Fruit fly (Drosophila melanogaster) whole organism, embryonic: Measurements from ENCODE around the gene CG9986.

Source experiments
- Abd-B ChIP-seq: fragments of 200-800 bp; sonication (Bioruptor generic); optimal IDR thresholded peaks from 2 replicates; lab custom pipeline; 2018; ENCODE audit warnings: missing biosample characterization, mild to moderate bottlenecking, missing genetic modification characterization, moderate library complexity
- Ada2b ChIP-seq: fragments of 200-800 bp; sonication (Bioruptor generic); IDR thresholded peaks from 2 replicates; pipeline ENCODE4 v1.3.6; 2022; ENCODE audit warnings: missing biosample characterization, missing genetic modification characterization
- Adf1 ChIP-seq: fragments of 200-800 bp; sonication (Bioruptor generic); IDR thresholded peaks from 2 replicates; pipeline ENCODE4 v1.3.6; 2022; ENCODE audit warnings: missing biosample characterization, missing genetic modification characterization
- Atf6 ChIP-seq: fragments of 200-800 bp; sonication (Bioruptor generic); IDR thresholded peaks from 2 replicates; pipeline ENCODE4 v1.3.6; 2022; ENCODE audit warnings: missing biosample characterization, missing genetic modification characterization
- CG10979 ChIP-seq: fragments of 200-800 bp; sonication (Bioruptor generic); optimal IDR thresholded peaks from 2 replicates; lab custom pipeline; 2018; ENCODE audit warnings: missing biosample characterization, mild to moderate bottlenecking, missing genetic modification characterization, moderate library complexity
- CG11398 ChIP-seq: fragments of 200-800 bp; sonication (Bioruptor generic); optimal IDR thresholded peaks from 2 replicates; lab custom pipeline; 2016; ENCODE audit warnings: missing biosample characterization, missing genetic modification characterization
- CG11504 ChIP-seq: fragments of 200-800 bp; sonication (Bioruptor generic); optimal IDR thresholded peaks from 3 replicates; lab custom pipeline; 2019; ENCODE audit warnings: missing biosample characterization, mild to moderate bottlenecking, missing genetic modification characterization, moderate library complexity
- CG12155 ChIP-seq: fragments of 200-800 bp; sonication (Bioruptor generic); optimal IDR thresholded peaks from 3 replicates; lab custom pipeline; 2016; ENCODE audit warnings: missing biosample characterization, missing genetic modification characterization
- CG12391 ChIP-seq: fragments of 200-800 bp; sonication (Bioruptor generic); optimal IDR thresholded peaks from 3 replicates; lab custom pipeline; 2018; ENCODE audit warnings: missing biosample characterization, mild to moderate bottlenecking, missing genetic modification characterization, moderate library complexity
- CG13296 ChIP-seq: fragments of 200-800 bp; sonication (Bioruptor generic); optimal IDR thresholded peaks from 3 replicates; lab custom pipeline; 2018; ENCODE audit warnings: missing biosample characterization, mild to moderate bottlenecking, missing genetic modification characterization
- CG14860 ChIP-seq: fragments of 200-800 bp; sonication (Bioruptor generic); IDR thresholded peaks from 3 replicates; pipeline ENCODE4 v1.3.6; 2022; ENCODE audit warnings: missing biosample characterization, missing genetic modification characterization; ENCODE audit not compliant: partially characterized antibody
- CG16863 ChIP-seq: fragments of 200-800 bp; sonication (Bioruptor generic); optimal IDR thresholded peaks from 3 replicates; lab custom pipeline; 2016; ENCODE audit warnings: missing biosample characterization, missing genetic modification characterization
- CG18476 ChIP-seq: fragments of 200-800 bp; sonication (Bioruptor generic); optimal IDR thresholded peaks from 2 replicates; lab custom pipeline; 2016; ENCODE audit warnings: missing biosample characterization, mild to moderate bottlenecking, missing genetic modification characterization
- CG18599 ChIP-seq: fragments of 200-800 bp; sonication (Bioruptor generic); optimal IDR thresholded peaks from 3 replicates; lab custom pipeline; 2017; ENCODE audit warnings: missing biosample characterization, missing genetic modification characterization, mild to moderate bottlenecking, moderate library complexity, missing genetic modification reagents
- CG30403 ChIP-seq: fragments of 200-800 bp; sonication (Bioruptor generic); optimal IDR thresholded peaks from 3 replicates; lab custom pipeline; 2016; ENCODE audit warnings: missing biosample characterization, missing genetic modification characterization
- CG3407 ChIP-seq: fragments of 200-800 bp; sonication (Bioruptor generic); optimal IDR thresholded peaks from 2 replicates; lab custom pipeline; 2018; ENCODE audit warnings: missing biosample characterization, mild to moderate bottlenecking, missing genetic modification characterization
- CG34224 ChIP-seq: fragments of 200-800 bp; sonication (Bioruptor generic); IDR thresholded peaks from 3 replicates; pipeline ENCODE4 v1.3.6; 2022; ENCODE audit warnings: missing biosample characterization, missing genetic modification characterization; ENCODE audit not compliant: partially characterized antibody
- CG34376 ChIP-seq: fragments of 200-800 bp; sonication (Bioruptor generic); optimal IDR thresholded peaks from 2 replicates; lab custom pipeline; 2018; ENCODE audit warnings: missing biosample characterization, mild to moderate bottlenecking, missing genetic modification characterization
- CG3726 ChIP-seq: fragments of 200-800 bp; sonication (Bioruptor generic); IDR thresholded peaks from 3 replicates; pipeline ENCODE4, ENCODE4 v1.3.6; 2022; ENCODE audit warnings: missing biosample characterization, missing genetic modification characterization
- CG7839 ChIP-seq: fragments of 200-800 bp; sonication (Bioruptor generic); optimal IDR thresholded peaks from 3 replicates; lab custom pipeline; 2018; ENCODE audit warnings: missing biosample characterization, mild to moderate bottlenecking, missing genetic modification characterization, moderate library complexity
- CG7963 ChIP-seq: fragments of 200-800 bp; sonication (Bioruptor generic); IDR thresholded peaks from 3 replicates; pipeline ENCODE4 v1.3.6; 2022; ENCODE audit warnings: missing biosample characterization, missing genetic modification characterization; ENCODE audit not compliant: partially characterized antibody
- CG8478 ChIP-seq: fragments of >200 bp; optimal IDR thresholded peaks from 2 replicates; lab custom pipeline; 2018
- CHES-1-like ChIP-seq: fragments of 200-800 bp; sonication (Bioruptor generic); optimal IDR thresholded peaks from 2 replicates; lab custom pipeline; 2016; ENCODE audit warnings: missing biosample characterization, missing genetic modification characterization
- Dad ChIP-seq: fragments of 200-800 bp; sonication (Bioruptor generic); optimal IDR thresholded peaks from 3 replicates; lab custom pipeline; 2016; ENCODE audit warnings: missing biosample characterization, missing genetic modification characterization
- Dll ChIP-seq: fragments of 200-800 bp; sonication (Bioruptor generic); IDR thresholded peaks from 4 replicates; pipeline ENCODE4 v1.3.6; 2022; ENCODE audit warnings: missing biosample characterization, missing genetic modification characterization; ENCODE audit not compliant: partially characterized antibody
- Elba2 ChIP-seq: fragments of 200-800 bp; sonication (Bioruptor generic); optimal IDR thresholded peaks from 3 replicates; lab custom pipeline; 2016; ENCODE audit warnings: missing biosample characterization, missing genetic modification characterization
- HmgZ ChIP-seq: fragments of 200-800 bp; sonication (Bioruptor generic); optimal IDR thresholded peaks from 2 replicates; lab custom pipeline; 2018; ENCODE audit warnings: missing biosample characterization, mild to moderate bottlenecking, missing genetic modification characterization
- Myb ChIP-seq: fragments of 200-800 bp; sonication (Bioruptor generic); optimal IDR thresholded peaks from 2 replicates; lab custom pipeline; 2016; ENCODE audit warnings: missing biosample characterization, missing genetic modification characterization
- PHDP ChIP-seq: fragments of 200-800 bp; sonication (Bioruptor generic); optimal IDR thresholded peaks from 3 replicates; lab custom pipeline; 2018; ENCODE audit warnings: missing biosample characterization, mild to moderate bottlenecking, missing genetic modification characterization, moderate library complexity
- Ravus ChIP-seq: fragments of 200-800 bp; sonication (Bioruptor generic); IDR thresholded peaks from 2 replicates; pipeline ENCODE4 v1.3.6; 2022; ENCODE audit warnings: missing biosample characterization, missing genetic modification characterization
- Spps ChIP-seq: fragments of 200-800 bp; sonication (Bioruptor generic); optimal IDR thresholded peaks from 2 replicates; lab custom pipeline; 2018; ENCODE audit warnings: missing biosample characterization, mild to moderate bottlenecking, missing genetic modification characterization
- Stat92E ChIP-seq, 3 experiments: fragments of >200 bp in 2 of 3; fragments of 200-800 bp in 1 of 3; sonication (Bioruptor generic) in 1 of 3; optimal IDR thresholded peaks; 2 replicates each; lab custom pipeline; 2017 to 2019; ENCODE audit warnings: missing biosample characterization in 3 of 3, missing genetic modification characterization in 3 of 3, mild to moderate bottlenecking in 1 of 3, moderate library complexity in 1 of 3
- ac ChIP-seq: fragments of 200-800 bp; sonication (Bioruptor generic); optimal IDR thresholded peaks from 3 replicates; lab custom pipeline; 2017; ENCODE audit warnings: missing biosample characterization, mild to moderate bottlenecking, missing genetic modification characterization
- amos ChIP-seq: fragments of 200-800 bp; sonication (Bioruptor generic); IDR thresholded peaks from 2 replicates; pipeline ENCODE4 v1.3.6; 2022; ENCODE audit warnings: missing biosample characterization, missing genetic modification characterization; ENCODE audit not compliant: partially characterized antibody
- bbx ChIP-seq: fragments of 200-800 bp; sonication (Bioruptor generic); IDR thresholded peaks from 2 replicates; pipeline ENCODE4 v1.3.6; 2022; ENCODE audit warnings: missing biosample characterization, missing genetic modification characterization; ENCODE audit not compliant: partially characterized antibody
- dimm ChIP-seq: fragments of 200-800 bp; sonication (Bioruptor generic); IDR thresholded peaks from 2 replicates; pipeline ENCODE4 v1.3.6; 2022; ENCODE audit warnings: missing biosample characterization, missing genetic modification characterization
- dysf ChIP-seq: fragments of 200-800 bp; sonication (Bioruptor generic); IDR thresholded peaks from 3 replicates; pipeline ENCODE4 v1.3.6; 2022; ENCODE audit warnings: missing biosample characterization, missing genetic modification characterization
- ewg ChIP-seq: fragments of 200-800 bp; sonication (Bioruptor generic); optimal IDR thresholded peaks from 3 replicates; lab custom pipeline; 2017; ENCODE audit warnings: mild to moderate bottlenecking, missing biosample characterization, missing genetic modification reagents, missing genetic modification characterization
- gcm ChIP-seq: fragments of 200-800 bp; sonication (Bioruptor generic); optimal IDR thresholded peaks from 2 replicates; lab custom pipeline; 2019; ENCODE audit warnings: missing biosample characterization, mild to moderate bottlenecking, missing genetic modification characterization, moderate library complexity
- gsb ChIP-seq: fragments of 200-800 bp; sonication (Bioruptor generic); IDR thresholded peaks from 2 replicates; pipeline ENCODE4 v1.3.6; 2022; ENCODE audit warnings: missing biosample characterization, missing genetic modification characterization
- inv ChIP-seq: fragments of 200-800 bp; sonication (Bioruptor generic); IDR thresholded peaks from 2 replicates; pipeline ENCODE4 v1.3.6; 2022; ENCODE audit warnings: missing biosample characterization, missing genetic modification characterization; ENCODE audit not compliant: partially characterized antibody
- kah ChIP-seq: fragments of 200-800 bp; sonication (Bioruptor generic); optimal IDR thresholded peaks from 2 replicates; lab custom pipeline; 2018; ENCODE audit warnings: missing biosample characterization, mild to moderate bottlenecking, missing genetic modification characterization
- p53 ChIP-seq: fragments of 200-800 bp; sonication (Bioruptor generic); optimal IDR thresholded peaks from 2 replicates; lab custom pipeline; 2016; ENCODE audit warnings: missing biosample characterization, missing genetic modification characterization
- psq ChIP-seq: fragments of 200-800 bp; sonication (Bioruptor generic); optimal IDR thresholded peaks from 2 replicates; lab custom pipeline; 2017; ENCODE audit warnings: missing biosample characterization, missing genetic modification characterization
- seq ChIP-seq: fragments of 200-800 bp; sonication (Bioruptor generic); IDR thresholded peaks from 2 replicates; pipeline ENCODE4 v1.3.6; 2022; ENCODE audit warnings: missing biosample characterization, missing genetic modification characterization
- sima ChIP-seq: fragments of 200-800 bp; sonication (Bioruptor generic); optimal IDR thresholded peaks from 2 replicates; lab custom pipeline; 2016; ENCODE audit warnings: missing biosample characterization, missing genetic modification characterization
- sug ChIP-seq: fragments of 200-800 bp; optimal IDR thresholded peaks from 2 replicates; lab custom pipeline; 2019; ENCODE audit warnings: missing biosample characterization, mild to moderate bottlenecking, missing genetic modification characterization, moderate library complexity
- wdn ChIP-seq: fragments of 200-800 bp; sonication (Bioruptor generic); IDR thresholded peaks from 2 replicates; pipeline ENCODE4 v1.3.6; 2022; ENCODE audit warnings: missing biosample characterization, missing genetic modification characterization
- zen2 ChIP-seq: fragments of 200-800 bp; sonication (Bioruptor generic); IDR thresholded peaks from 3 replicates; pipeline ENCODE4 v1.3.6; 2022; ENCODE audit warnings: missing biosample characterization, missing genetic modification characterization; ENCODE audit not compliant: partially characterized antibody
- zf30C ChIP-seq: fragments of 200-800 bp; sonication (Bioruptor generic); optimal IDR thresholded peaks from 3 replicates; lab custom pipeline; 2018; ENCODE audit warnings: missing biosample characterization, mild to moderate bottlenecking, missing genetic modification characterization

CG9986 gene

dm6 chr3R:28590462-28590861 lies 15.4 kb upstream of the CG9986 start (continued):
- TF ChIP-seq inv (GFP tag; lab: Robert Waterston, UW), result no peak
- peak; percentile 17; the same call in 1 of the 2 replicates for TF ChIP-seq seq (GFP tag; lab: Robert Waterston, UW)
- TF ChIP-seq ac (GFP tag; lab: Kevin White, UChicago), result no peak
- TF ChIP-seq Myb (GFP tag; lab: Kevin White, UChicago), result no peak
- TF ChIP-seq Dll (GFP tag; lab: Robert Waterston, UW), result no peak
- no peak for TF ChIP-seq p53 (GFP tag; lab: Kevin White, UChicago)
- TF ChIP-seq CG16863 (GFP tag; lab: Kevin White, UChicago), result no peak
- TF ChIP-seq Atf6 (GFP tag; lab: Robert Waterston, UW), result 0 out of 2 replicates have a peak, but pooled peaks have one; percentile 31
- TF ChIP-seq PHDP (tag; lab: Kevin White, UChicago), result peak; percentile 63
- TF ChIP-seq CG8478 (lab: Kevin White, UChicago), result no peak
- TF ChIP-seq CG12391, result peak; percentile 8
- TF ChIP-seq Ada2b, result no peak
- TF ChIP-seq CG13296 (GFP tag; lab: Kevin White, UChicago), result peak; percentile 53
- TF ChIP-seq zf30C (GFP tag; lab: Kevin White, UChicago), result no peak
- TF ChIP-seq dysf (GFP tag; lab: Robert Waterston, UW), result no peak
- no peak for TF ChIP-seq CHES-1-like (GFP tag; lab: Kevin White, UChicago)
- 0 out of 2 replicates have a peak, but pooled peaks have one; percentile 14 for TF ChIP-seq gsb (GFP tag; lab: Robert Waterston, UW)
- no peak for TF ChIP-seq Spps
- no peak for TF ChIP-seq zen2
- no peak for TF ChIP-seq Stat92E (GFP tag; optimal IDR thresholded peaks at IDR 0.05; lab: Kevin White, UChicago)
- TF ChIP-seq bbx (GFP tag; lab: Robert Waterston, UW), result no peak
- no peak for TF ChIP-seq dimm
- no peak for TF ChIP-seq CG7963 (GFP tag; lab: Robert Waterston, UW)
- TF ChIP-seq Elba2 (GFP tag; lab: Kevin White, UChicago), result no peak
- no peak for TF ChIP-seq CG12155 (GFP tag; lab: Kevin White, UChicago)
- peak; percentile 33 for TF ChIP-seq CG7839 (tag; lab: Kevin White, UChicago)
- peak; percentile 40 for TF ChIP-seq CG11504
- no peak for TF ChIP-seq CG34224 (GFP tag; lab: Robert Waterston, UW)
- TF ChIP-seq CG10979 (tag; lab: Kevin White, UChicago), result peak; percentile 24
- no peak for TF ChIP-seq amos (GFP tag; lab: Robert Waterston, UW)
- TF ChIP-seq CG18476 (GFP tag; lab: Kevin White, UChicago), result no peak
- TF ChIP-seq sug (tag; lab: Kevin White, UChicago), result peak; percentile 75
- no peak for TF ChIP-seq psq
- no peak for TF ChIP-seq Dad (GFP tag; lab: Kevin White, UChicago)
- no peak for TF ChIP-seq sima (GFP tag; lab: Kevin White, UChicago)
- no peak for TF ChIP-seq Ravus
- no peak for TF ChIP-seq CG30403 (GFP tag; lab: Kevin White, UChicago)
- TF ChIP-seq CG34376, result no peak
- no peak for TF ChIP-seq CG14860 (GFP tag; lab: Robert Waterston, UW)
- no peak for TF ChIP-seq kah (GFP tag; lab: Kevin White, UChicago)
- peak; percentile 50 for TF ChIP-seq HmgZ (tag; lab: Kevin White, UChicago)
- TF ChIP-seq Abd-B (GFP tag; lab: Kevin White, UChicago), result no peak
- no peak for TF ChIP-seq ewg (GFP tag; lab: Kevin White, UChicago)
- peak; percentile 37 for TF ChIP-seq CG18599 (GFP tag; lab: Kevin White, UChicago)
- TF ChIP-seq Adf1 (GFP tag; lab: Robert Waterston, UW), result no peak
- 0 out of 2 replicates have a peak, but pooled peaks have one; percentile 13 for TF ChIP-seq wdn (GFP tag; lab: Robert Waterston, UW)
- TF ChIP-seq gcm (GFP tag; lab: Kevin White, UChicago), result peak; percentile 19
- TF ChIP-seq CG11398 (GFP tag; lab: Kevin White, UChicago), result no peak
- no peak for TF ChIP-seq CG3726 (GFP tag; lab: Robert Waterston, UW)
- peak; percentile 69 for TF ChIP-seq CG3407 (GFP tag; lab: Kevin White, UChicago)
